Worm (Caenorhabditis elegans): Measurements from ENCODE around the gene Y62H9A.14.

Gene Y62H9A.14

DNA sequence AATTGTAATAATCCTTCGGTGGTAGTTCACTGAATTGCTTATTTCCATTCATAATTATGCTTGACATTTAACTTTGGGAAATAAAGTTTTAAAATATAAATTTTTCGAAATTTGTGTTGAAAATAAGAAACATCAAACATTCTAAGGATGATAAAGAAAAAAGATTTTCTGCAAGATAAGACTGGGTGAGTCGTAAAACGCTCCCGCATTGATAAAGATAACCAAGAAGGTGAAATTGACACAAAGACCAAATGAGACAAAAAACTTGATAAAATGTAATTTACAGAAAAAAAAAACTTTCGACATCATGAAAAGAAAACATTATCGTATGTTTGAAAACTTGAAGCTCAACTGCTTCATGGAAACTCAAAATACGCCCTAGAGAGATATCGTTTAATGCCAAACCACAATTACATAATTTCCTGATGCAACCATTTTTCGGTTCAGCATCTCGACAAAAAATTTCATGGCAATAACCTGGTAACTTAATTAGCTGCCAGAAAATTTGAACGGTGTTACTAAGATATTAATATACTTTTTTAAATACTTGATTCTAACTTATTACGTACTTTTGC, 47.1 kb downstream of the Y62H9A.14 start (continued):
- TF ChIP-seq zag-1 (tag; optimal IDR thresholded peaks at IDR 0.05) = no peak
- TF ChIP-seq vab-7 (GFP tag; IDR thresholded peaks at IDR 0.05) = no peak
- peak; percentile 31; the same call in 1 of the 2 replicates for TF ChIP-seq nhr-42 (GFP tag; IDR thresholded peaks at IDR 0.05)

DNA sequence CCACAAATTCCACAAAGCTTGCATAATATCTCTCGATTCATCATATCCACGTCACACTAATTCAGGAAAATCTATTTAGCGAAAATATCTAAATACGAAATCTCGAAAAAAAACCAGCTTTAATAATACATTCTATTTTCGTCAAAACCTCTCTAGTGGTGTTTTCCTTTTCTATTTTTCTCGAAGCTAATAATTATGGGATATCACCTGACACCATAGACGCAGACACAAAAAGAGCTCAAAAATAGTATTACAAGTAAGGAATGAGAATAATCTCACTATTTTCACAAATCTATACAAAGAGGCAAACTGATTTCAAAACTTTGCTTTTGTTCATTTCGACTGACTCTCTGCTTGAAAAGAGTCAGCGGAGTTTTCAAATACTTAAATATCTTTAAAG, 48.1 kb downstream of the Y62H9A.14 start:
- TF ChIP-seq nhr-28 (tag; optimal IDR thresholded peaks at IDR 0.05) (no peak), hmg-1.1 (GFP tag; IDR thresholded peaks at IDR 0.05) (no peak), hlh-30 (tag; optimal IDR thresholded peaks at IDR 0.05; ENCODE audit: insufficient read depth) (peak; percentile 3)

DNA sequence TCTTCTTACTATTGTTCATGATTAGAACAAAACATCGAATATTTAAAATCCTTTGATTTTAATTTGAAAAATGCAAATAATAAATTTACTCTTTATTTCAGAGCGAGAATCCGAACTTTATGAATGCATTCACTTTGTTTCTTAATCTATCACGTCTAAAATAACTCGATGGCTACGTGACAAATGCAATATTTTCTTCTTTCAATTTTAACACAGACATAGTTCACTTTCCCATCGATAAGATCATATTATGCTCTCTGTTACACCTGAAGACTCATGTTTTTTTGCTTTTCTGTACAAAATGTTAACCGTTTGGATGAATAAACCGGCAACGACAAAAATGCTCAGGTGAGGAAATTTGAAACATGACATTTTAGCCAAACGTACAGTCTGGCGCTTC, 48.5 kb downstream of the Y62H9A.14 start:
- TF ChIP-seq zfp-3 (GFP tag; conservative IDR thresholded peaks at IDR 0.05) (0 out of 2 replicates have a peak, but pooled peaks have one; percentile 27), mxl-3 (GFP tag; optimal IDR thresholded peaks at IDR 0.05) (no peak), daf-16 (GFP tag; optimal IDR thresholded peaks at IDR 0.05) (no peak), daf-16 (tag; optimal IDR thresholded peaks at IDR 0.05) (peak; percentile 14), tag-97 (GFP tag; IDR thresholded peaks at IDR 0.05) (no peak), lin-29 (GFP tag; IDR thresholded peaks at IDR 0.05) (no peak), aha-1 (tag) (peak; percentile 99), hmg-1.1 (GFP tag; IDR thresholded peaks at IDR 0.05) (no peak), mdt-29 (GFP tag; IDR thresholded peaks at IDR 0.05) (peak; percentile 41; the same call in 1 of the 2 replicates), hlh-11 (tag; optimal IDR thresholded peaks at IDR 0.05) (peak; percentile 7), hif-1 (tag; optimal IDR thresholded peaks at IDR 0.05) (peak in 1 of 2 experiments; percentile 99), dmd-6 (GFP tag; IDR thresholded peaks at IDR 0.05) (peak; percentile 21; the same call in 1 of the 2 replicates), T20F7.1 (GFP tag; optimal IDR thresholded peaks at IDR 0.05) (no peak), nhr-28 (tag; optimal IDR thresholded peaks at IDR 0.05) (peak; percentile 33), tra-1 (GFP tag; IDR thresholded peaks at IDR 0.05) (0 out of 2 replicates have a peak, but pooled peaks have one; percentile 29), dve-1 (tag; optimal IDR thresholded peaks at IDR 0.05; ENCODE audit: insufficient read depth) (peak; percentile 15)

DNA sequence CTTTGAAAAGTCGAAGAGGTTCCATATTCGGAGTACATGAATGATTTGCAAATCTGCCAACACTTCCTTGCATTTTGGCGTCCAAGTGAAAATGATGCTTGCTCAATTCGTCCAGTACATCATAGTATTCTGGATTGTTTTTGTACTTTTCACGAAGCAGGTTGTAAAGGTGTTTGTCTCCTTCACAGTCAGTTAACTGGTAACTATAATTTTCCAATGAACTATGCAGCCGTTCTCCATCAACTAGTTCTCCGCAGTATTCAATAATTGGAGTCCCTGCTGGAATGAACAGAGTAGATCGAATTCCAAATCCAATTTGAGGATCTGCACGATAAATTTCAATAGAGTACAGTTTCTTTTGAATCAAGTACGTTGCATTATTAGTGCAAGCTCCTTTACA, 50.3 kb downstream of the Y62H9A.14 start:
- TF ChIP-seq unc-62 (GFP tag; optimal IDR thresholded peaks at IDR 0.05 in 1 of 2) (peak in 1 of 2 experiments; percentile 95), unc-62 (tag; optimal IDR thresholded peaks at IDR 0.05) (no peak), R02D3.7 (tag; optimal IDR thresholded peaks at IDR 0.05) (no peak), nhr-237 (tag; optimal IDR thresholded peaks at IDR 0.05) (no peak), nhr-77 (tag; optimal IDR thresholded peaks at IDR 0.05) (no peak), lin-15B (tag; optimal IDR thresholded peaks at IDR 0.05) (no peak), daf-8 (GFP tag; IDR thresholded peaks at IDR 0.05) (no peak)

Measured in whole organism, L4 larva.